Worm (Caenorhabditis elegans) whole organism, midembryonic: ENCODE measurements around the gene acs-18.

Experiments used
- cog-1 ChIP-seq: sonication (generic microtip); optimal IDR thresholded peaks from 2 replicates; lab custom pipeline; 2016; ENCODE audit warnings: missing genetic modification characterization, missing compliant biosample characterization
- klf-2 ChIP-seq: fragments of 200-800 bp; sonication (Bioruptor generic); conservative IDR thresholded peaks from 2 replicates; pipeline ENCODE4 v1.3.6; 2022; ENCODE audit warnings: missing genetic modification reagents, missing genetic modification characterization, missing compliant biosample characterization
- med-1 ChIP-seq: sonication (generic microtip); optimal IDR thresholded peaks from 2 replicates; lab custom pipeline; 2017; ENCODE audit warnings: missing genetic modification characterization, mild to moderate bottlenecking, missing compliant biosample characterization, antibody characterized with exemption, missing genetic modification reagents; ENCODE audit not compliant: insufficient read depth
- tab-1 ChIP-seq: fragments of 200-800 bp; sonication (Bioruptor generic); IDR thresholded peaks from 2 replicates; pipeline ENCODE4 v1.3.6; 2022; ENCODE audit warnings: missing genetic modification characterization, missing compliant biosample characterization
- ztf-29 ChIP-seq: fragments of 200-800 bp; sonication (Bioruptor generic); IDR thresholded peaks from 2 replicates; pipeline ENCODE4 v1.3.6; 2022; ENCODE audit warnings: missing genetic modification reagents, missing genetic modification characterization, missing compliant biosample characterization

The acs-18 gene

DNA sequence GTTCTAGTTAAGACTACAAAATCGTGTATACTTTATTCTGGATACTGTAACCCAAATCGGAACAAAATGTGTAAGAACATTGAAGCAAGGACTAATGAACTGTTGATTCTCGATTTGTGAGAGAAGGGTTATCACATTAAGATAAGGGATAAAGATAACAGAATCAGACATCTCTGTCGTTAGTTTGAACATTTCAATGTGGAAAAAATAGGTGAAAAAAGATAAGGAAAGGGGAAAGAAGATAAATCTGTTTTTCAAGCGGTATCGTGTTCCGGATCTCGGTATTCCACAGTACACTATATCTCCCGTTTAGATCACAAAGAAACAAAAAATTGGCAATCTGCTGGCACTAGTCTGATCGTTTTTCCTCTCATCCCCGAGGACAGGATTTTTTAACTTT is 52.4 kb downstream of the acs-18 start:
- TF ChIP-seq tab-1 (GFP tag; lab: Robert Waterston, UW) = no peak
- TF ChIP-seq klf-2 = no peak
- TF ChIP-seq cog-1 (tag; lab: Kevin White, UChicago) = no peak
- TF ChIP-seq med-1 (GFP tag; lab: Kevin White, UChicago) = no peak
- no peak for TF ChIP-seq ztf-29 (GFP tag; lab: Robert Waterston, UW)
